Fruit fly (Drosophila melanogaster): ENCODE measurements around the gene mnd.

mnd gene

DNA sequence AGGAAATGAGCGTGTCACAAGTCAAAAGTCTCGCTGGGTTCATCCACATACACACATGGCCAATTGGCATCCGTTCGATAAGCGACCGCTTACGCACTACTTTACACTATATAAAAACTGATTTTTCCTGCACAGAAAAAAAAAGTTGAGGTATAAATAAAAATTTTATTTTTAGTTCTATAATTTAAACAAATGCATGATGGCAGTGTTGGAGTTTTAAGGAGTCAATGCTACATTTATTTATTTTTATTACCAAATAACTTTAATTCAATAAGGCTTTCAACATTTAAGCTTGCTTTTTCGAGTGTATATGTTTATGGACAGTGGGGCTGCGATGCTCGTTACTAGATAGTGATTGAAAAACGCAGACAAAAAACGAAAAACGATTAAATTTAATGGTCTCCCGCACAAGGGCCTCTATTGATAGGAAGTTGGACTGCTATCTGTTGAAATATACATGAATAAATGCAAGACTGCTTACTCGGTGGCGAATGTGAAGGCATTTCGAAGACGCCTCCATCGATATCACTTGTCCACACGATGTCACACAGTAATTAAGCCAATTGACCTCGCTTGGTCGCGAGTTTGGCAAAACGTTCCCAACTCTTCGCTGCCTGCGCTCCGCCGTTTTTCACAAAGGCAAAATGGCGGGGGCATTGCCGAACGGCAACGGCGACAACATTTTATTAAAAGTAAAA, 26.9 kb downstream of the mnd start:
- no peak for TF ChIP-seq CTCF (optimal IDR thresholded peaks at IDR 0.05)

DNA sequence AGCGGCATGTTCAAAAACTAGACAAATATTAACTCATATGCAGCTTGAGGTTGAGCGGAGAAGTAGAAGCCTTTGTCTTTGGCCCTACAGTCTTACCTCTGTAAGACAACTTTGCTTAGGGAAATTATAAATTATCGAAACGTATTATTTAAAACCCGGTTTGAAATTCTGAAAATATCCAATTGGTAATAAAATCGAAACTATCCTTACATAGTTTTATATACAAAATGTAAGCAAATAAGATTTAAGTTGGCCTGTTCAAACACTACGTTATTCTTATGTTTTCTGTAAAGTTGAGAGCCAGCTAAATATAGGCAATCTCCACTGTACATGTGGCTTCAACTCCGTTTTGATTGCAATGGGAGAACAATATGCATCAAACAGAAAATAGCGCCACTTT, 28.4 kb downstream of the mnd start:
- TF ChIP-seq CTCF (optimal IDR thresholded peaks at IDR 0.05) (no peak), CG8478 (optimal IDR thresholded peaks at IDR 0.05) (no peak)

DNA sequence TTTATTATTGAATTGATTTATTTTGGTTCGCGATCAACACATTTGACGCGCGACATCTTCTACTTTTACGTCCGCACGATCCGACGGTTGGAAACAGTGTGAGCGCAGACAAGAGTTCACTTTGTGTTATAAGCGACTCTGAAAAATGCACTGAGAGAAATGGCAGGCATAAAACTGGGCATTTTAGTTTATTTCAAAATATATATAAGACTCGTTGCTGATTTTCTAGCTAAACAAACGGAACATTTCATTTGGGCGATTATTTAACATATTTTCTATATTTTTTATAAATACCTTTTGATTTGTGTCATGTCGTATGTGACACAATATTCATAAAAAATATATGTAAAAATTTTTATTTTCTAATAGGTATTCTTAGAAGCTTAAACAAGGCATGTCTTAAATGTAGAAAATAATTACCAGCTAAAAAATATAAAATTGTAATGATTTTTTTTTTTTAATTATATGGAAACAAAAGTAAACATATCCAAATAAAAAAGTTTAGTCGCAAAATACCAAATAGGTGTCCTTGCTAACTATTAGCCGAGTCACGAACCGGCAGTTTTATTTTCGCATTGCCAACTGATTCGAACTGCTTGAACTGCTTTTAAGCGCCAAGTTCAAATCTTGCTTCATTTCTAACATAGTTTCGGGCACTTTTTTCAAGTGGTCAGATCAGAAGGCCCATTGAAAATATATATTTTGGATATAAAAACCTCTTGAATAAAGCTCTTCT, 29.2 kb downstream of the mnd start, which contains the start of gene Reck:
Gene Reck (minus strand): TSS at position 106 of the 736 bp plus-strand sequence.
- TF ChIP-seq CTCF (optimal IDR thresholded peaks at IDR 0.05) (peak in 1 of 2 experiments; percentile 73), CG8478 (optimal IDR thresholded peaks at IDR 0.05) (no peak)

DNA sequence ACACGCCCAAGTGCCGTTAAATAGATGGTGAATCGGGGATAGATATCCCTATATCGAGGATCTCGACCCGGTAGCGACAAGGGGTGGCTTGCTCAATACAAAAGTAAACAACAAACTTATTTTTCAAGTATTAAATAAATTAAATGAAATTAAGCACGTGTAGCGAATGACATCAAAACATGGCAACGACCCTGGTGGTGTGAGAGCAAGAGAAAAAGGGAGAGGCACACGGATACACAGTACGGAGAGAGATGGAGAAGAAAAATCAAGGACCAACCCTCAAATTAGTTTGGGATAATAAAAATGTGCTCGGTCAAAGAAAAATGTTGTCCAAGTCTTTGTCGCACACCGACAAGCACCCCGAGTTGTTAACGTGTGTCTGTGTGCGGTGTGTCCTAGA, 36.1 kb downstream of the mnd start:
- TF ChIP-seq CTCF (optimal IDR thresholded peaks at IDR 0.05) = no peak
- no peak for TF ChIP-seq CG8478 (optimal IDR thresholded peaks at IDR 0.05)

DNA sequence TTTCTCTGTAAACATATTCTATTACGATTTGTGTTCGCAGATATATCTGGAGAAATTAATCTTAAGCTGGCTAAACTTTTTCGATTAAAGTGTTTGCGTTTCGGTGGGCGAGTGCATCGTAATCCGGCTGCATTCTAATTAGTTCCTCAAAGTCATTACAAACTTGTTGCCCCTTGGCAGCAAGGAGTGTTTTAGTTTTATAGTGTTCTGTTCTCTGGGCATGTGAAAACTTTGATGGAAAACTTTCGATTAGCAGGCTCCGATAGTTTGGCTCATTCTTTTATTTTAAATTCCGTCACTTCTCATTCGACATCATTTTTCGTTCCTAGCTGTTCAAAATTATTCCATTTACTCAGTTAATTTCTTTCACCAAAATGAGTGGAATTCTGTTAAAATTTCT, 38.3 kb downstream of the mnd start, which contains the start of gene CG32148:
Gene CG32148 (plus strand): TSS at position 301 of the 400 bp plus-strand sequence.
- TF ChIP-seq CG8478 (optimal IDR thresholded peaks at IDR 0.05) = no peak

DNA sequence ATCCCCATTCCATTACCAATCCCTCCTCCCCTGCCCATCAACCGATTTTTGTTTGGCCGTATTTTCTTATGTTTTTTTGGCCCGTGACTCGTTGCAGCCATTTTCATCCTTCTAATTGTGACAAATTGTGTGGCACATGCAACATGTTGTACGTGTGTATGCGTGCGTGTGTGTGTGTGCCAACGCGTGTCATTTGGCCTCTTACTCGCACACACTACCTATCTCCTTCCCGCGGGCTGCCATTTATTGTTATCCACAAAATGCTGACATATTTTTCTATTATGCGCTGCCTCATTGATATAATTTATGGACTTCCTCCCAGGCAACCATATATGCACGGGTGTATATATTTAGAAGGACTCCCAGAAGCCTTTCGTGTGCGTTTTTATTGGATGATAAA, 46.9 kb downstream of the mnd start:
- TF ChIP-seq CTCF (optimal IDR thresholded peaks at IDR 0.05) (no peak), CG8478 (optimal IDR thresholded peaks at IDR 0.05) (no peak)

DNA sequence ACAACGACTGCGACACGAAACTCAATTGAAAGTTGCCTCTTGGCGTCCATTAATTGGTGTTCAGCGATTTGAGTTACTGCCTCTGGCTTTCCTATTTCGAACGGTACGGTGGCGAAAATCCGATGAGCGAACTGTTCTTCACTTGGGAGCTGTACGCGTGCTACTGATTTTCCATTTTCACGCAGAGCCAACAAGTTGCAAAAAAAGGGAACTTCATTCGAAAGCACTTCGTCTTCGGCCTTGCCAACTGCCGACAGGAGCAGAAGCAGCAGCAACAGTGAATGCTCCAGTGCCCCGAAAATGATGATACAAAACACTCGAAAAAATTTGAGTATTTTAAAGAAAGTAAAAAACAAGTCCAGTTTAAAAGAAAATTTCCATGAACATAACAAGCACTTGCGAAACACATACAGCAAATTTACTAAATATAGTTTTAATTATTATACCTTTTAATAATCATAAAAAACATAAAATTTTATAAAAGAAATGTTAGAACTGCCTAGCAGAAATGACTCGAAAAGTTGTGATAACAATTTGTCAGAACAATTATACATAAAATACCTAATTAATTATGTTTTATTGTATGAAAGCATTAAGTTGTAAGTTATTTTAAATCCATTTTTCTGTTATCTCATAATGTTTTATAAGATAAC, 49.3 kb downstream of the mnd start:
- no peak for TF ChIP-seq CG8478 (optimal IDR thresholded peaks at IDR 0.05)
- no peak for TF ChIP-seq CTCF (optimal IDR thresholded peaks at IDR 0.05)

DNA sequence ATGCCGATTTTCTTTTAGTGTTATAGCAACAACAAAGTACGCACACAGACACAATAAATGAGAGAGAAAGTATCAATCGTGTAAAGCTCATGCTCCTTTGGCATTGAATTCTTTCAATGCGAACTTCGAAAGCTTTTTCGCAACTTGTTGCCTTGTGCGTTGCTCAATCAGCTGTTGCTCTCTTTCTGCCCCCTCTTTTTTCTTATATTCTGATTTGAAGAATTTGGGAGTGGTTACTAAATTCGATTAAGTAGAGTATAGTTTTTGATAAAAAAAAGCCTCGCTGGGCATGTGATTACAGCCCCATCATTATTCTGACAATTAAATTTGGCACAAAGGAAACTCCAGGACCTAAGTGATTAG, 49.8 kb downstream of the mnd start:
- TF ChIP-seq CG8478 (optimal IDR thresholded peaks at IDR 0.05) = no peak
- TF ChIP-seq CTCF (optimal IDR thresholded peaks at IDR 0.05) = no peak

DNA sequence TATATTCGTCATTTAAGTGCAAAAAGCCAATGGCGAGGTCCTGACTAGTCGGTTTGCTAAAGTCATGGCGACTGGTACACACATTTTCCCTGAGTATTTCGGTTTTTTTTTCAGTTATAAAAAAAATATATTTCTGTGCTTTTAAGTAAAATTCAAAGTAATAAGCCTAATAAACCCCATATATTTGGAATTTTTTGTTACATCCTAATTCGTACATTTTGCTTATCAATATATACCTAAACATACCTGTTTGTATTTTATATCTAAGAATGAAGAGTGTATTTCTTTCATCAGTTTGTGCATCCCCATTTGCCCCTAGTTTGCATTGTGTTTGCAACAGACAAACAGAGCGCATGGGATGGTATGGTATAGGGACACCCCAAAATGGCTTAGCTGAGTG, 50.7 kb downstream of the mnd start:
- TF ChIP-seq CTCF (optimal IDR thresholded peaks at IDR 0.05) (no peak), CG8478 (optimal IDR thresholded peaks at IDR 0.05) (no peak)

DNA sequence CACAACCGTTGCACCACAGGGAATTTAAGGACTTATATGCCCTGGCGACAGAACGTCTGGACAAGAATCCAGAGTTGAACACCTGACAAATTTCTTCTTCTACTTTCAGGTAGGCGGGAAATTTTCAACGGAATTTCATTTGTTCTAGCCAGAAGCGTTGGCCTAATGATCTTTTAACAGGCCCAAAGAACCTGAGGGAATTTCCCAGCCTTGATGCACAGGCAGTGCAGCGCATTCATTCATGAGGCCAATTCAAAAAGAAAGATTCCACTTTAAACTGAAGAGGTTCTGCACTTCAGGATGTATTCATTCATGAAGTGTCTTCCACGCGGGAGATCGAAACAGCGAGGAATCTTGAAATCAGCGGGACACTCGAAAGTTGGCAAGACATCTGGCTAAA, 54.6 kb downstream of the mnd start:
- TF ChIP-seq CG8478 (optimal IDR thresholded peaks at IDR 0.05) = no peak
- no peak for TF ChIP-seq CTCF (optimal IDR thresholded peaks at IDR 0.05)

DNA sequence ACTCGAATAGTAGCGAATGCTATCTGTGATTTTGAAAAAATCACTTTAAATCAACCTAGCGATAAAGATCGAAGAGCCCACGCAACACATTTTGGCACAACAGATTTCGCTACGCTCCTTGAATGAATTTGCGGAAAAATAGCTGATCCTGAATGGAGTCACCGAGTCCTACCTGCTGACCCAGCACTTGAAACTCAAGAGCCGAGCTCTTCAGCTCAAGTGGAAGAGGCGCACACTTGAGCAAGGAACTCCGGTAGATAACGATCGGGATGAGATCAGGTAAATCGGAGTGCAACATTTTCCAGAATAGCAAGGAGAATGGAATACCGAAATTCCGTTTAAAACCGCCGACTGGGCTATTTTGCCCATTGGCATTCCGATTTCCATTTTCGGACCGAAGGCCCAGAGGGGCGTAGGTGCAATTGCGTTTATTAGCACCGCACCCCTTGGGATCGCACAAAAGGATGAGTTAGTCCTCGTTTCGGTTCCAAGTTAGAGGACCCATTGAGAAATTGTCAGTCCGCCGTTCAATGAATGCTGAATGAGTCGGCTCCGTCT, 55.5 kb downstream of the mnd start:
- TF ChIP-seq CG8478 (optimal IDR thresholded peaks at IDR 0.05) (no peak), CTCF (optimal IDR thresholded peaks at IDR 0.05) (no peak)

Data from S2 (cell line).